Fruit fly (Drosophila melanogaster) whole organism, adult: Measurements from ENCODE around the gene CG17219.

Experiments
- CG11617 ChIP-seq: fragments of 200-800 bp; sonication (Bioruptor generic); optimal IDR thresholded peaks from 2 replicates; lab custom pipeline; 2017; ENCODE audit warnings: mild to moderate bottlenecking, missing biosample characterization, missing genetic modification reagents, missing genetic modification characterization
- CG12768 ChIP-seq: fragments of 200-800 bp; sonication (Bioruptor generic); optimal IDR thresholded peaks from 2 replicates; lab custom pipeline; 2017; ENCODE audit warnings: missing biosample characterization, missing genetic modification characterization, mild to moderate bottlenecking, moderate library complexity, missing genetic modification reagents
- CG14711 ChIP-seq: fragments of 200-800 bp; sonication (Bioruptor generic); optimal IDR thresholded peaks from 2 replicates; lab custom pipeline; 2018; ENCODE audit warnings: missing biosample characterization, mild to moderate bottlenecking, missing genetic modification characterization, moderate library complexity
- CG1620 ChIP-seq: fragments of 200-800 bp; sonication (Bioruptor generic); optimal IDR thresholded peaks from 2 replicates; lab custom pipeline; 2016; ENCODE audit warnings: missing biosample characterization, missing genetic modification characterization
- CG33017 ChIP-seq: fragments of 200-800 bp; sonication (Bioruptor generic); optimal IDR thresholded peaks from 2 replicates; lab custom pipeline; 2018; ENCODE audit warnings: missing biosample characterization, mild to moderate bottlenecking, missing genetic modification characterization, moderate library complexity
- CG5204 ChIP-seq: fragments of 200-800 bp; sonication (Bioruptor generic); optimal IDR thresholded peaks from 2 replicates; lab custom pipeline; 2016; ENCODE audit warnings: missing biosample characterization, missing genetic modification characterization
- CG7045 ChIP-seq: fragments of 200-800 bp; sonication (Bioruptor generic); optimal IDR thresholded peaks from 2 replicates; lab custom pipeline; 2017; ENCODE audit warnings: missing biosample characterization, mild to moderate bottlenecking, missing genetic modification characterization
- CG7101 ChIP-seq: fragments of 200-800 bp; sonication (Bioruptor generic); optimal IDR thresholded peaks from 2 replicates; lab custom pipeline; 2018; ENCODE audit warnings: missing biosample characterization, mild to moderate bottlenecking, missing genetic modification characterization, moderate library complexity
- Clk ChIP-seq: fragments of 200-800 bp; sonication (Bioruptor generic); optimal IDR thresholded peaks from 2 replicates; lab custom pipeline; 2017; ENCODE audit warnings: missing biosample characterization, missing genetic modification characterization
- Crg-1 ChIP-seq: fragments of 200-800 bp; sonication (Bioruptor generic); optimal IDR thresholded peaks from 2 replicates; lab custom pipeline; 2016; ENCODE audit warnings: missing biosample characterization, missing genetic modification characterization
- Hr96 ChIP-seq: fragments of 200-800 bp; sonication (Bioruptor generic); optimal IDR thresholded peaks from 2 replicates; lab custom pipeline; 2016; ENCODE audit warnings: missing biosample characterization, missing genetic modification characterization
- Mnt ChIP-seq: fragments of 200-800 bp; sonication (Bioruptor generic); optimal IDR thresholded peaks from 2 replicates; lab custom pipeline; 2016; ENCODE audit warnings: missing biosample characterization, mild to moderate bottlenecking, missing genetic modification characterization
- bab1 ChIP-seq: fragments of 200-800 bp; sonication (Bioruptor generic); optimal IDR thresholded peaks from 3 replicates; lab custom pipeline; 2019; ENCODE audit warnings: missing biosample characterization, mild to moderate bottlenecking, missing genetic modification characterization, moderate library complexity
- cic ChIP-seq: fragments of 200-800 bp; sonication (Bioruptor generic); optimal IDR thresholded peaks from 2 replicates; lab custom pipeline; 2017; ENCODE audit warnings: missing biosample characterization, mild to moderate bottlenecking, missing genetic modification characterization, moderate library complexity
- cnc ChIP-seq, 2 experiments: fragments of >200 bp; optimal IDR thresholded peaks; 2 replicates each; lab custom pipeline; 2017
- kay ChIP-seq: fragments of 200-800 bp; sonication (Bioruptor generic); peaks from one replicate; lab custom pipeline; 2016; ENCODE audit warnings: missing biosample characterization, missing genetic modification characterization, borderline replicate concordance
- ovo ChIP-seq: fragments of 200-800 bp; sonication (Bioruptor generic); optimal IDR thresholded peaks from 2 replicates; lab custom pipeline; 2016; ENCODE audit warnings: missing biosample characterization, missing genetic modification characterization
- pad ChIP-seq: fragments of 200-800 bp; sonication (Bioruptor generic); optimal IDR thresholded peaks from 3 replicates; lab custom pipeline; 2017; ENCODE audit warnings: missing biosample characterization, missing genetic modification characterization, mild to moderate bottlenecking, moderate library complexity, missing genetic modification reagents
- tj ChIP-seq: fragments of 200-800 bp; sonication (Bioruptor generic); optimal IDR thresholded peaks from 3 replicates; lab custom pipeline; 2017; ENCODE audit warnings: missing biosample characterization, mild to moderate bottlenecking, missing genetic modification characterization, moderate library complexity
- toe ChIP-seq: fragments of 200-800 bp; sonication (Bioruptor generic); optimal IDR thresholded peaks from 2 replicates; lab custom pipeline; 2016; ENCODE audit warnings: missing biosample characterization, missing genetic modification characterization

CG17219 gene

DNA sequence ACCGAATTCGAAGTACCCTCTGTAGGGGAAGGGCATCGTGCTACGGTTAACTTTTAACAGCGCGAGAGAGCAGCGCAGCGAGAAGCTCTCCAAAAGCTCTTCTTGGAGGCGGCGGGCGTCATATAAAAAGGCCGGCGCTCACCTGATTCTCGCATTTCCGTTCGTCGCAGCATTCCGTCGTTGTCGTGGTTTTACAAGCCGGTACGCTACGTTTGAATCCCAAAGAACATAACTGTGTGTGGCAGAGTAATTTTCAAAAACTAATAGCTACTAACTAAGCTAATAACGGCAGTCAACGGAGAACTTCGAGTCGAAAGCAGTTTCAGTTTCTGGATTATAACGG lies 27.4 kb downstream of the CG17219 start, which contains the start of gene FASN1:
Gene FASN1, plus strand, starts transcription at position 151 of the 343 bp plus-strand sequence.
- peak; percentile 61 for TF ChIP-seq ovo (GFP tag; lab: Kevin White, UChicago)
- TF ChIP-seq CG14711 (tag; lab: Kevin White, UChicago): peak; percentile 25
- TF ChIP-seq Crg-1 (GFP tag; lab: Kevin White, UChicago): peak; percentile 78
- peak; percentile 43 for TF ChIP-seq CG7045 (GFP tag; lab: Kevin White, UChicago)
- peak; percentile 67 for TF ChIP-seq Hr96 (GFP tag; lab: Kevin White, UChicago)
- peak; percentile 69 for TF ChIP-seq CG1620 (GFP tag; lab: Kevin White, UChicago)
- TF ChIP-seq tj: peak; percentile 8
- no peak for TF ChIP-seq kay (GFP tag; lab: Kevin White, UChicago)
- TF ChIP-seq CG11617 (GFP tag; lab: Kevin White, UChicago): peak; percentile 0
- TF ChIP-seq CG5204 (GFP tag; lab: Kevin White, UChicago): no peak
- peak; percentile 59 for TF ChIP-seq CG7101 (tag; lab: Kevin White, UChicago)
- peak; percentile 87 for TF ChIP-seq bab1 (GFP tag; lab: Kevin White, UChicago)
- no peak for TF ChIP-seq Clk
- peak; percentile 81 for TF ChIP-seq Mnt (GFP tag; lab: Kevin White, UChicago)
- peak; percentile 81 for TF ChIP-seq CG12768 (GFP tag; lab: Kevin White, UChicago)
- peak; percentile 69 for TF ChIP-seq CG33017 (tag; lab: Kevin White, UChicago)
- no peak for TF ChIP-seq toe
- TF ChIP-seq pad (GFP tag; lab: Kevin White, UChicago): peak; percentile 64
- no peak for TF ChIP-seq cnc (optimal IDR thresholded peaks at IDR 0.05; lab: Kevin White, UChicago)
- peak; percentile 55 for TF ChIP-seq cic (GFP tag; lab: Kevin White, UChicago)

DNA sequence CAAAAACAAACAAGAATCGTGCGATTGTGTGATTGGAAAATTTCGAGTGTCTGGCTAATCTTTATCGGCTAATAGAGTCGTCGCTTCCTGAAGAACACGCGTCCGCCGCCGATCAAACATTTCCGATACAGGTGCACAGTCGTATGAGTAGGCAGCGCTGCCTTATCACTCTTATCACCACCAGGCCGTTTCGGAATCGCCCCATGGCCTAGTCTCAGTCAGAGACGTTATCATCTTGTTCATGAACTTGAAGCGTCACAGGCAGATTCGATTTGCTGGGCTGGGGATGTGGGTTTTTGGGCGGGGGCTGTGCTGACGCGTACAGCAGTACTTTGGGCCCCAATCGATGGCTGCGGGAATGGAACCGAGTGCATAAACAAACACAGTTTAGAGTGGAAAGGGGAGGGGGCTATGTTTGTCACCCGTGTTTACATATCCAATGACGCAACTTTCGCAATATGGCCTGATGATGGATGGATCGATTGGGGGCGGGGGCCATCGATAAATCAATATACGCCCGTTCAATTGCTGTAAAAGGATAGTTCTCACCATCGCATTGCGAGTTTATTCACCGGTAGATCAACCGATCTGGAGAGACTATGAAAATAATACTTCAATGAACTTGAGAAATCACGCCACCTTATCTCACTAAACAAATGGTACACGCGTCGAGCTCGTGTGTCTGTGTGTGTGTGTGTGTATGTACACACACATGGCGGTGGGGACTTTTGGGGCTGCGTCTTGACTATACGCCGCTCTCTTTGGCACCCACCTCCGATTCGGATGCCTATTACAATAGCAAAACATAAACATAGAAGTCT lies 29.1 kb downstream of the CG17219 start:
- TF ChIP-seq bab1 (GFP tag; lab: Kevin White, UChicago) (peak; percentile 38), Mnt (GFP tag; lab: Kevin White, UChicago) (no peak), CG33017 (tag; lab: Kevin White, UChicago) (no peak), CG7045 (GFP tag; lab: Kevin White, UChicago) (peak; percentile 66), pad (GFP tag; lab: Kevin White, UChicago) (peak; percentile 48), toe (no peak), CG5204 (GFP tag; lab: Kevin White, UChicago) (peak; percentile 28), ovo (GFP tag; lab: Kevin White, UChicago) (peak; percentile 70), CG1620 (GFP tag; lab: Kevin White, UChicago) (peak; percentile 39), CG7101 (tag; lab: Kevin White, UChicago) (peak; percentile 27), CG14711 (tag; lab: Kevin White, UChicago) (no peak), cic (GFP tag; lab: Kevin White, UChicago) (peak; percentile 67), CG11617 (GFP tag; lab: Kevin White, UChicago) (peak; percentile 20), tj (no peak), cnc (optimal IDR thresholded peaks at IDR 0.05; lab: Kevin White, UChicago) (no peak), Crg-1 (GFP tag; lab: Kevin White, UChicago) (peak; percentile 59), CG12768 (GFP tag; lab: Kevin White, UChicago) (peak; percentile 65), kay (GFP tag; lab: Kevin White, UChicago) (peak; percentile 74), Clk (peak; percentile 34), Hr96 (GFP tag; lab: Kevin White, UChicago) (peak; percentile 49)

DNA sequence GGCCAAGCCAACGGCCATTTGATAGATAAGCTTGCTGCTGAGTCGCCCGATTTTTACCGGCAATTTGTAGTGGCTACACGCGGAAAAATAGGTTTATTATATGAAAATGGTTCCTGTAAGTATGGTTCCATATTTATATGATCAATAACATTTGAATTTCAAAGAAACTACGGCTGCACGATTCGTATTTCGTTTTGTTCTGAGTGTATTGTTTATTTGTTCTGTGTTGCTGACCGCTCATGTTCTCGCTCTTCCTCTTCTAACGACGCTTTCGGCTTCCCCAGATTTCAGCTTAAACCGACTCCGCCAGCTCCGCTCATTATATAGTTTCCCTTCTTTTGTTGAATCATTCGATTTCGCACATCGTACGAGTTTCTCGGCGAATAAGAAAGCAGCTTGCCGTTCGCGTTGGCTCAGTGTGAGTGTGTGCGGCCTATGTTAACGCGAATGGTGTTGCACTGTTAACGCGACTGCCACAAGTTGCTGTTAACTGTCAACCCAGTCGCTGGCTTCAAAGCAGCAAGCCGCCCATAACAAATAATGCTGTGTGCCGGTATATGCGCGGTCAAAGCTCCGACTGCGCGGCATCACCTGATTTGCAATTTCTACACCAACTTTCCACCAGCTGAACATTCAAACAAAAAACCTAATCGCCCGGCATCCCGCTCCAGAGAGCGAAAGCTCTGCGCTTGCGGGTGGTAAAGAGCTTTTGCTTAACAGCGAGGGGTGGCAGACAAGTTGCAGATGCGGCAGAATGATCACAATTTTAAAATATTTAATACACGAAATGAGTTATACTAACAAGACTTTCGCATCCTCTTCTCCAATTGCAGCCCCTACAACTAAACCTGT lies 29.9 kb downstream of the CG17219 start:
- no peak for TF ChIP-seq CG11617 (GFP tag; lab: Kevin White, UChicago)
- peak; percentile 54 for TF ChIP-seq cic (GFP tag; lab: Kevin White, UChicago)
- no peak for TF ChIP-seq cnc (optimal IDR thresholded peaks at IDR 0.05; lab: Kevin White, UChicago)
- no peak for TF ChIP-seq CG5204 (GFP tag; lab: Kevin White, UChicago)
- no peak for TF ChIP-seq Mnt (GFP tag; lab: Kevin White, UChicago)
- TF ChIP-seq toe: no peak
- peak; percentile 29 for TF ChIP-seq CG14711 (tag; lab: Kevin White, UChicago)
- TF ChIP-seq CG12768 (GFP tag; lab: Kevin White, UChicago): peak; percentile 71
- TF ChIP-seq tj: peak; percentile 76
- TF ChIP-seq Crg-1 (GFP tag; lab: Kevin White, UChicago): peak; percentile 12
- no peak for TF ChIP-seq ovo (GFP tag; lab: Kevin White, UChicago)
- TF ChIP-seq kay (GFP tag; lab: Kevin White, UChicago): peak; percentile 74
- TF ChIP-seq Hr96 (GFP tag; lab: Kevin White, UChicago): no peak
- TF ChIP-seq Clk: no peak
- TF ChIP-seq CG33017 (tag; lab: Kevin White, UChicago): peak; percentile 50
- TF ChIP-seq CG7045 (GFP tag; lab: Kevin White, UChicago): peak; percentile 57
- peak; percentile 81 for TF ChIP-seq bab1 (GFP tag; lab: Kevin White, UChicago)
- peak; percentile 37 for TF ChIP-seq pad (GFP tag; lab: Kevin White, UChicago)
- TF ChIP-seq CG7101 (tag; lab: Kevin White, UChicago): no peak
- TF ChIP-seq CG1620 (GFP tag; lab: Kevin White, UChicago): peak; percentile 23

DNA sequence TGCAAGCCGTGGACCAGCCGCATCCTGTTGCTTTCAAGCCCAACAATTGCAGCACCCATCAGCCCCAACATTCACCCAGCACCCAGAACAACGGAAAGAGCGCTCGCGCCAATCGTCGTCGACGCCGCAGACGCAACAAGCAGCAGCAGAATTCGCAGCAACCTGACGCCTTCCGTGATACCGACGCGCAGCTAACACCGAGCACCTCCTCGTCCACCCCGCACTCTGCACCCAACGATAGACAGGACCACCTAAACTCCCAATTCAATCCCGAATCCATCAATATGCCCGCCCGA lies 30.5 kb downstream of the CG17219 start:
- no peak for TF ChIP-seq Crg-1 (GFP tag; lab: Kevin White, UChicago)

DNA sequence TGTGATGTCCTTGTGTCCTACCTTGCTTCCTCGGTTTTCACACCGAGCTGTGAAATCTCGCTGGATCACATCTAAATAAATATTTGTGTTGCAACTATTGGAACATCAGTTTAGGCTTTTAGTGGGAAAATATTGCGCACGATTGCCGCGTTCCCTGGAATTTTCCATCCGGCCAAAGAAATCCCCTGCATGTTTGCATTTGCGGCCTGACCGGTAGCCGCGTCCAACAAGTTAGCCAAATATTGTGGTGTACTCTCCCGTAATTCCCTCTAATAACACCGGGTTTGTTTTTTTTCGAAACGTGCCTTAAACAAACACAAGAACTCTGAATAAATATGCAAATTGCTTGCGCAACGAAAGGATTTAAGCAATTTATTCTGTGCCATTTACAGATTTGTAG lies 49.7 kb downstream of the CG17219 start:
- no peak for TF ChIP-seq CG7101 (tag; lab: Kevin White, UChicago)
- no peak for TF ChIP-seq cic (GFP tag; lab: Kevin White, UChicago)
- TF ChIP-seq cnc (optimal IDR thresholded peaks at IDR 0.05; lab: Kevin White, UChicago): no peak
- no peak for TF ChIP-seq CG7045 (GFP tag; lab: Kevin White, UChicago)
- no peak for TF ChIP-seq kay (GFP tag; lab: Kevin White, UChicago)
- no peak for TF ChIP-seq CG1620 (GFP tag; lab: Kevin White, UChicago)
- TF ChIP-seq pad (GFP tag; lab: Kevin White, UChicago): no peak
- TF ChIP-seq bab1 (GFP tag; lab: Kevin White, UChicago): no peak
- no peak for TF ChIP-seq CG11617 (GFP tag; lab: Kevin White, UChicago)
- TF ChIP-seq CG12768 (GFP tag; lab: Kevin White, UChicago): no peak
- TF ChIP-seq CG14711 (tag; lab: Kevin White, UChicago): no peak
- no peak for TF ChIP-seq Crg-1 (GFP tag; lab: Kevin White, UChicago)
- no peak for TF ChIP-seq toe
- no peak for TF ChIP-seq Mnt (GFP tag; lab: Kevin White, UChicago)
- no peak for TF ChIP-seq Clk
- no peak for TF ChIP-seq CG5204 (GFP tag; lab: Kevin White, UChicago)
- no peak for TF ChIP-seq tj
- no peak for TF ChIP-seq CG33017 (tag; lab: Kevin White, UChicago)
